Worm (Caenorhabditis elegans) whole organism, L1 larva: Measurements from ENCODE around the gene fbxa-65.

Experiments used
- ceh-63 ChIP-seq: fragments of 200-800 bp; sonication (Bioruptor generic); optimal IDR thresholded peaks from 2 replicates; lab custom pipeline; 2018; ENCODE audit warnings: mild to moderate bottlenecking, missing genetic modification characterization, missing compliant biosample characterization
- lin-35 ChIP-seq, 2 experiments: fragments of 150-350 bp; optimal IDR thresholded peaks; 2 replicates each; lab custom pipeline; 2014; ENCODE audit warnings: missing biosample characterization in 2 of 2, missing genetic modification characterization in 2 of 2, missing genetic modification reagents in 2 of 2
- nhr-77 ChIP-seq: fragments of 150-350 bp; optimal IDR thresholded peaks from 2 replicates; lab custom pipeline; 2014; ENCODE audit warnings: missing biosample characterization, missing genetic modification characterization
- nhr-90 ChIP-seq: sonication (generic microtip); optimal IDR thresholded peaks from 2 replicates; lab custom pipeline; 2016; ENCODE audit warnings: mild to moderate bottlenecking, missing genetic modification characterization, missing compliant biosample characterization; ENCODE audit not compliant: poor library complexity
- unc-86 ChIP-seq: sonication (generic microtip); optimal IDR thresholded peaks from 2 replicates; lab custom pipeline; 2016; ENCODE audit warnings: missing genetic modification characterization, missing compliant biosample characterization

DNA sequence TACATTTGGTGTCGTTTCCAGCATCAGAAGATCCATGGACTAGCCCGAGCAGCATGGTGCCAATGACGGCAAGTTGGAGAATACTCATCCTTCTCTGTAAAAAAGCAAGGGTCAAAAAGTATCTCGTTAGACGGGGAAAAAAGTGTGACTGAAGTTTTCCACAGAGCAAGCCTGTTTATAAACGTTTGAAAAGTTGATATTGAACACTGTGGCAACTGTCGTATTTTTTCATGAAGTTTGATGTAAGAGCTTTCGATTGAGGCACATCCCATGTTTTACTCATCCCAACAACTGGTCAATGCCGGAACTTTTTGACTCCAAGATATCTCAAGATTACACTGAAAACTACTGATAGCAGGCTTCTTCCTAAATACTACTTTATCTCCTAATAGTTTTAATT, 27.3 kb downstream of the fbxa-65 start, which contains the start of gene F35F10.13:
- TF ChIP-seq nhr-77 (tag; lab: Kevin White, UChicago) (no peak), lin-35 (GFP tag; optimal IDR thresholded peaks at IDR 0.05; lab: Kevin White, UChicago) (no peak), nhr-90 (tag; lab: Kevin White, UChicago) (no peak), ceh-63 (GFP tag; lab: Kevin White, UChicago) (no peak), unc-86 (tag; lab: Kevin White, UChicago) (no peak)
